Worm (Caenorhabditis elegans) whole organism, L2 larva: ENCODE measurements around the gene T27E7.5.

Experiments used
- R02D3.7 ChIP-seq: fragments of 150-350 bp; optimal IDR thresholded peaks from 2 replicates; lab custom pipeline; 2014; ENCODE audit warnings: missing biosample characterization, missing genetic modification characterization
- lin-39 ChIP-seq: fragments of 150-350 bp; optimal IDR thresholded peaks from 2 replicates; lab custom pipeline; 2014; ENCODE audit warnings: missing biosample characterization, missing genetic modification reagents, missing genetic modification characterization
- lsy-2 ChIP-seq, 2 experiments: fragments of 150-350 bp in 1 of 2; sonication (generic microtip) in 1 of 2; optimal IDR thresholded peaks; 2 replicates each; lab custom pipeline; 2014 to 2017; ENCODE audit warnings: missing biosample characterization in 2 of 2, missing genetic modification characterization in 2 of 2
- nhr-11 ChIP-seq: fragments of 150-350 bp; optimal IDR thresholded peaks from 2 replicates; lab custom pipeline; 2014; ENCODE audit warnings: missing biosample characterization, missing genetic modification characterization
- nhr-23 ChIP-seq: fragments of 150-350 bp; optimal IDR thresholded peaks from 2 replicates; lab custom pipeline; 2014; ENCODE audit warnings: missing biosample characterization, missing genetic modification reagents, missing genetic modification characterization
- nhr-6 ChIP-seq: fragments of 150-350 bp; optimal IDR thresholded peaks from 2 replicates; lab custom pipeline; 2014; ENCODE audit warnings: missing biosample characterization, missing genetic modification characterization
- sem-4 ChIP-seq: fragments of 150-350 bp; optimal IDR thresholded peaks from 2 replicates; lab custom pipeline; 2014; ENCODE audit warnings: missing biosample characterization, missing genetic modification reagents, missing genetic modification characterization
- unc-39 ChIP-seq: fragments of 150-350 bp; optimal IDR thresholded peaks from 2 replicates; lab custom pipeline; 2014; ENCODE audit warnings: missing biosample characterization, missing genetic modification characterization
- unc-62 ChIP-seq: fragments of 150-350 bp; optimal IDR thresholded peaks from 2 replicates; lab custom pipeline; 2014; ENCODE audit warnings: missing biosample characterization, missing genetic modification reagents, missing genetic modification characterization

DNA sequence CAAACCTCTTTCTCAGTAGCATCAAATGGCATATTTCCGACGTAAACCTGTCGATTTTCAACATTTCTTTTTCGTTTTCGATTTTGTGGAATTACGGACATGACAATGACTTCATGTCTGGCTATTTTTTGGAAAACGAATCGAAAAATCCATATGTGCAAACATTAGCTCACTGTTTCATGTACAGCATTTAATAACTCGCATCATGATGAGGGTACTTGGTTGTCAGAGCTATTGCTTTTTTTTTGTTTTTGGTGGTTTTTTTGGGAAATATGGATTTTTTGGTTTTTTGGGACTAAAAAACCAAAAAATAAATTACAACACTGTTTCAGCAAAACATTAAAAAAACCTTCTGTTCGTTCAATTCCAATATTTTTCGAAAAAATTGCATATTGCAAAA is 24.6 kb upstream of the T27E7.5 start, which contains the start of gene Y57G11A.5:
- no peak for TF ChIP-seq lsy-2 (tag; optimal IDR thresholded peaks at IDR 0.05; lab: Kevin White, UChicago)
- no peak for TF ChIP-seq R02D3.7 (tag; lab: Kevin White, UChicago)
- no peak for TF ChIP-seq unc-62
- no peak for TF ChIP-seq lin-39 (tag; lab: Kevin White, UChicago)
- no peak for TF ChIP-seq nhr-11 (tag; lab: Kevin White, UChicago)
- no peak for TF ChIP-seq nhr-23 (tag; lab: Kevin White, UChicago)
- TF ChIP-seq sem-4, result no peak
- no peak for TF ChIP-seq nhr-6 (tag; lab: Kevin White, UChicago)
- TF ChIP-seq unc-39 (tag; lab: Kevin White, UChicago), result no peak
